Worm (Caenorhabditis elegans) whole organism, young adult: ENCODE data around the gene nhr-269.

Experiments
- B0336.3 ChIP-seq: fragments of 200-800 bp; sonication (Bioruptor generic); IDR thresholded peaks from 2 replicates; pipeline ENCODE4 v1.3.6; 2022; ENCODE audit warnings: missing genetic modification characterization, missing compliant biosample characterization
- F39B2.1 ChIP-seq: fragments of 200-800 bp; sonication (Bioruptor generic); IDR thresholded peaks from 2 replicates; pipeline ENCODE4 v1.3.6; 2022; ENCODE audit warnings: missing genetic modification reagents, missing genetic modification characterization, missing compliant biosample characterization
- F57A8.1 ChIP-seq: fragments of 200-800 bp; sonication (Bioruptor generic); optimal IDR thresholded peaks from 2 replicates; lab custom pipeline; 2018; ENCODE audit warnings: mild to moderate bottlenecking, missing genetic modification characterization, moderate library complexity, missing compliant biosample characterization
- Y56A3A.18 ChIP-seq: fragments of 200-800 bp; sonication (Bioruptor generic); IDR thresholded peaks from 2 replicates; pipeline ENCODE4 v1.3.6; 2022; ENCODE audit warnings: missing genetic modification reagents, missing genetic modification characterization, missing compliant biosample characterization
- ama-1 ChIP-seq, 3 experiments: fragments of 150-350 bp in 1 of 3; sonication (generic microtip) in 2 of 3; optimal IDR thresholded peaks; 2 replicates each; lab custom pipeline; 2014 to 2018; ENCODE audit warnings: missing biosample characterization in 2 of 3, missing genetic modification characterization in 2 of 3, missing genetic modification reagents in 2 of 3
- aptf-3 ChIP-seq: fragments of 200-800 bp; sonication (Bioruptor generic); IDR thresholded peaks from 2 replicates; pipeline ENCODE4 v1.3.6; 2022; ENCODE audit warnings: missing genetic modification characterization, missing compliant biosample characterization
- atf-7 ChIP-seq: sonication (generic microtip); optimal IDR thresholded peaks from 2 replicates; lab custom pipeline; 2017; ENCODE audit warnings: mild to moderate bottlenecking, missing genetic modification characterization, missing compliant biosample characterization
- ceh-58 ChIP-seq: fragments of 200-800 bp; sonication (Bioruptor generic); IDR thresholded peaks from 2 replicates; pipeline ENCODE4 v1.3.6; 2022; ENCODE audit warnings: missing genetic modification characterization, missing compliant biosample characterization
- ets-4 ChIP-seq: fragments of 200-800 bp; sonication (Bioruptor generic); optimal IDR thresholded peaks from 2 replicates; lab custom pipeline; 2018; ENCODE audit warnings: mild to moderate bottlenecking, missing genetic modification characterization, missing compliant biosample characterization
- hsf-1 ChIP-seq: fragments of 200-800 bp; sonication (Bioruptor generic); IDR thresholded peaks from 2 replicates; pipeline ENCODE4 v1.3.6; 2022; ENCODE audit warnings: missing genetic modification reagents, missing genetic modification characterization, missing compliant biosample characterization
- lag-1 ChIP-seq: fragments of 200-800 bp; sonication (Bioruptor generic); IDR thresholded peaks from 2 replicates; pipeline ENCODE4 v1.3.6; 2022; ENCODE audit warnings: missing genetic modification reagents, missing genetic modification characterization, missing compliant biosample characterization
- nhr-80 ChIP-seq: sonication (generic microtip); optimal IDR thresholded peaks from 2 replicates; lab custom pipeline; 2016; ENCODE audit warnings: missing genetic modification characterization, missing compliant biosample characterization
- pha-4 ChIP-seq: fragments of 150-350 bp; sonication (generic microtip); optimal IDR thresholded peaks from 2 replicates; lab custom pipeline; 2014; ENCODE audit warnings: missing biosample characterization, missing genetic modification reagents, missing genetic modification characterization
- ztf-25 ChIP-seq: fragments of 200-800 bp; sonication (Bioruptor generic); IDR thresholded peaks from 2 replicates; pipeline ENCODE4 v1.3.6; 2022; ENCODE audit warnings: missing genetic modification reagents, missing genetic modification characterization, missing compliant biosample characterization

Gene nhr-269

DNA sequence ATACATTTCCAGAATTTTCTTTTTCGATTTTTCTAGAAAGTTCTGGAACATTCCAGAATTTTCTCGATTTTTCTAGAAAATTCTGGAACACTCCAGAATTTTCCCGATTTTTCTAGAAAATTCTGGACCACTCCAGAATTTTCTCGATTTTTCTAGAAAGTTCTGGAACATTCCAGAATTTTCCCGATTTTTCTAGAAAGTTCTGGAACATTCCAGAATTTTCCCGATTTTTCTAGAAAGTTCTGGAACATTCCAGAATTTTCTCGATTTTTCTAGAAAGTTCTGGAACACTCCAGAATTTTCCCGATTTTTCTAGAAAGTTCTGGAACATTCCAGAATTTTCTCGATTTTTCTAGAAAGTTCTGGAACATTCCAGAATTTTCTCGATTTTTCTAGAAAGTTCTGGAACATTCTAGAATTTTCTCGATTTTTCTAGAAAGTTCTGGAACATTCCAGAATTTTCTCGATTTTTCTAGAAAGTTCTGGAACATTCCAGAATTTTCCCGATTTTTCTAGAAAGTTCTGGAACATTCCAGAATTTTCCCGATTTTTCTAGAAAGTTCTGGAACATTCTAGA lies 48.8 kb downstream of the nhr-269 start (continued):
- peak; percentile 42; the same call in 1 of the 2 replicates for TF ChIP-seq ztf-25 (GFP tag; lab: Robert Waterston, UW)
- peak; percentile 88 for TF ChIP-seq aptf-3 (GFP tag; lab: Robert Waterston, UW)
- TF ChIP-seq ceh-58 (GFP tag; lab: Robert Waterston, UW), result peak; percentile 94

DNA sequence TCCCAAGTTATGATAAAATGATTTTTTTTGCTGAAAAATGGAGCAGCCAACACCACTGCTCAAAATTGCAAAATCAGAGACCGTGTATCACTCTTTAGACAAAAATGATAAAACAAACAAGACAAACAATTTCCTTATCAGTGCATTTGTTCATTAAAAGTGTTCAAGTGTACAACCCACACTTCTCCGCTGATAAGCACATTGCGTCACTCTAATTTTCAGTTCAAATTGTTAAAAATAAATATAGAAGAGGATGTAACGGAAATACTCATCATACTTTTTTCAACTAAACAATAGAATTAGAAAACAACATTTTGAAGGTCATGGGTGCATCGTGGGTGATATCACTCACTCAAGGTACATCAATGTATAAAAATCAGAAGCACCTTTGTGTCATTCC lies 51.0 kb downstream of the nhr-269 start, which contains the start of gene nhr-291:
nhr-291 (plus strand) TSS at position 324 of the 400 bp plus-strand sequence.
- TF ChIP-seq atf-7 (tag; lab: Kevin White, UChicago), result peak; percentile 18
- no peak for TF ChIP-seq F39B2.1 (GFP tag; lab: Robert Waterston, UW)
- TF ChIP-seq F57A8.1 (GFP tag; lab: Kevin White, UChicago), result no peak
- TF ChIP-seq Y56A3A.18, result no peak
- no peak for TF ChIP-seq hsf-1
- peak; percentile 93 for TF ChIP-seq nhr-80 (tag; lab: Kevin White, UChicago)
- TF ChIP-seq ama-1 (optimal IDR thresholded peaks at IDR 0.05; lab: Kevin White, UChicago), result no peak
- TF ChIP-seq ama-1 (GFP tag; optimal IDR thresholded peaks at IDR 0.05; lab: Kevin White, UChicago), result no peak
- no peak for TF ChIP-seq lag-1
- TF ChIP-seq pha-4 (tag; lab: Kevin White, UChicago), result peak; percentile 89
- TF ChIP-seq ets-4, result peak; percentile 36
- TF ChIP-seq B0336.3 (GFP tag; lab: Robert Waterston, UW), result no peak
